Worm (Caenorhabditis elegans) whole organism, midembryonic: ENCODE measurements around the gene C17C3.15.
A peak's percentile ranks its signal among the peaks of the same experiment; 100 is the strongest.

ENCODE experiments used
- T22C8.4 ChIP-seq: fragments of 200-800 bp; sonication (Bioruptor generic); IDR thresholded peaks from 2 replicates; pipeline ENCODE4 v1.3.6; 2022; ENCODE audit warnings: missing genetic modification characterization, missing compliant biosample characterization
- cog-1 ChIP-seq: sonication (generic microtip); optimal IDR thresholded peaks from 2 replicates; lab custom pipeline; 2016; ENCODE audit warnings: missing genetic modification characterization, missing compliant biosample characterization
- flt-1 ChIP-seq: fragments of 200-800 bp; sonication (Bioruptor generic); IDR thresholded peaks from 2 replicates; pipeline ENCODE4 v1.3.6; 2022; ENCODE audit warnings: missing genetic modification characterization, missing compliant biosample characterization
- klf-2 ChIP-seq: fragments of 200-800 bp; sonication (Bioruptor generic); conservative IDR thresholded peaks from 2 replicates; pipeline ENCODE4 v1.3.6; 2022; ENCODE audit warnings: missing genetic modification reagents, missing genetic modification characterization, missing compliant biosample characterization
- med-1 ChIP-seq: sonication (generic microtip); optimal IDR thresholded peaks from 2 replicates; lab custom pipeline; 2017; ENCODE audit warnings: missing genetic modification characterization, mild to moderate bottlenecking, missing compliant biosample characterization, antibody characterized with exemption, missing genetic modification reagents; ENCODE audit not compliant: insufficient read depth
- ref-1 ChIP-seq: fragments of 200-800 bp; sonication (Bioruptor generic); conservative IDR thresholded peaks from 2 replicates; pipeline ENCODE4 v1.3.6; 2022; ENCODE audit warnings: missing genetic modification reagents, missing genetic modification characterization, missing compliant biosample characterization
- tab-1 ChIP-seq: fragments of 200-800 bp; sonication (Bioruptor generic); IDR thresholded peaks from 2 replicates; pipeline ENCODE4 v1.3.6; 2022; ENCODE audit warnings: missing genetic modification characterization, missing compliant biosample characterization
- ztf-23 ChIP-seq: fragments of 200-800 bp; sonication (Bioruptor generic); IDR thresholded peaks from 2 replicates; pipeline ENCODE4 v1.3.6; 2022; ENCODE audit warnings: missing genetic modification reagents, missing genetic modification characterization, missing compliant biosample characterization
- ztf-29 ChIP-seq: fragments of 200-800 bp; sonication (Bioruptor generic); IDR thresholded peaks from 2 replicates; pipeline ENCODE4 v1.3.6; 2022; ENCODE audit warnings: missing genetic modification reagents, missing genetic modification characterization, missing compliant biosample characterization

The C17C3.15 gene

DNA sequence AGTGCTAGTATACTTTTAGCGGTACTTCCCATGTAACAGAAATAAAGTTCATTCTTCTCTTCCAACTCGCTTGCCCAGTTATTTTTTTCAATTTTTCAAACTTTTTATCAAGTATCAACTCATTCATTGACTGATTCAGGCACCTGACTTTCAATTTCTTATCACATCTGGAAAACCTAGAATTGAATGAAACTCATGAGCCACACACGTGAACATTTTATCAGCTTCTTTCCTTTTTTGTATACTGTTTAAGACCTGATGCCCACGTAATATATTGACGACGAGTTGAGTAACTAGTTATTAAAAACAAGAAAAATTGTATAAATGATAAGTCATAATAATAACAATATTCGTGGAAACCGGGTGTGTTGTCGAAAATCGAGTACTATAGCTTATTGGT, 16.9 kb upstream of the C17C3.15 start:
- no peak for TF ChIP-seq T22C8.4

DNA sequence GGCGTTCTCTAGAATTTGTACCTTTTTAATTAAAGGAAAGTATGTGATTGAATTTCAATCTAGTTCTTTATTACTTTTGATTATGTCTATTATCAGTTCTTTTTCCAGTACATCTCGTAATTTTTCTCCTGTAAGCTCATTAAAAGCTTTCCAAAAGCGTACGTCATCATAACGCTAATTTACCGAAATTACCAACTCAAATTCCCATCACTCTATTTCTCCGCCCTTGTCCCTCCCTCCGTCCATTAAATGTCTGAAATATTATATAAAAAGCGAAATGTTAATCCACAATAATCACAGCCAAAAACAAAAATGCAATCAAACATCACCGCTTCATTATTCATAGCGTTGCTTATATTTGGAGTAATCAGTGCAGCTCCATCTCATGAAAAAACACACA, 16.1 kb upstream of the C17C3.15 start, which contains the start of gene ins-12:
TSS of gene ins-12 (plus strand) at position 301 of the 400 bp plus-strand sequence.
- TF ChIP-seq med-1 = no peak
- no peak for TF ChIP-seq tab-1 (GFP tag; lab: Robert Waterston, UW)
- TF ChIP-seq cog-1 (tag; lab: Kevin White, UChicago) = no peak
- TF ChIP-seq klf-2 (GFP tag; lab: Robert Waterston, UW) = no peak
- TF ChIP-seq ztf-29 (GFP tag; lab: Robert Waterston, UW) = no peak
- no peak for TF ChIP-seq T22C8.4

DNA sequence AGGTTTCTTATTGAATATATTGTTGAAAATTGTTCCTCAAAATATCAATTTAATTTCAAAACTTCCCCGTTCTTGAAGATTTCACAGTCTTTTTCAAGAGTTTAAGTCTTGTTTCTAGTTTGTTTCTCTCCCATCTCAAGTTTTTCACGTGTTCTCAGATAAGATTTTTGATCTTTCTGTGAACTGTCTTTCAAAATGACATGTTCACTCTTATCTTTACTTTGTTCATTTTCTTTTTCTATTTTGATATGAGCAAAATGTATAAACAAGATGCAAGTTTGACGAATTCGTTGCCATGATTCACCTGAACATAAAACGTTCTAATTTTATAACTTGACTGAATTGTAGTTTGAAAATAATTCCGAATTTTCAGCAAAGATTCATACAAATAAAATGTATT, 15.7 kb upstream of the C17C3.15 start:
- TF ChIP-seq flt-1 (no peak), ztf-23 (no peak), ztf-29 (GFP tag; lab: Robert Waterston, UW) (no peak), cog-1 (tag; lab: Kevin White, UChicago) (no peak), tab-1 (GFP tag; lab: Robert Waterston, UW) (no peak), med-1 (no peak), klf-2 (GFP tag; lab: Robert Waterston, UW) (no peak), T22C8.4 (no peak), ref-1 (GFP tag; lab: Robert Waterston, UW) (no peak)

DNA sequence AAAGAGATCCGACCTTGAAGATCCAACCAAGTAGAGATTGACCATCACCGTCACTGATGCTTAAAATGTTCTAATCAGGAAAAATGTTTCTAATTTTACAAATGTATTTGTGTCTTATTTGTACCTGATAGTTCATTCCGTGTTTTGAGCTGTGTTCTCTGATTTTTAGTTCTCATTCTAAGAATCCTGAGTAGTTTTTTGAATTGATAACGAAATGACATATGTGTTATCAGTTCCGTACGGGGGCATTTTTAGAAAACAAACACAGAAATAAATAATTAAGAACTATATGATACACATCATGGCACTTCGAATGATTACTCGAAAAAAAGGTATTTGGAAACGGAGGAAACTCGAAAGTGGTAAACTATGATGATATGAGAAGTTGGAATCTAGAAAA, 14.9 kb upstream of the C17C3.15 start:
- TF ChIP-seq ztf-29 (GFP tag; lab: Robert Waterston, UW) (no peak), cog-1 (tag; lab: Kevin White, UChicago) (no peak), klf-2 (GFP tag; lab: Robert Waterston, UW) (no peak), ref-1 (GFP tag; lab: Robert Waterston, UW) (no peak), flt-1 (no peak), T22C8.4 (no peak), tab-1 (GFP tag; lab: Robert Waterston, UW) (no peak), ztf-23 (no peak), med-1 (no peak)

DNA sequence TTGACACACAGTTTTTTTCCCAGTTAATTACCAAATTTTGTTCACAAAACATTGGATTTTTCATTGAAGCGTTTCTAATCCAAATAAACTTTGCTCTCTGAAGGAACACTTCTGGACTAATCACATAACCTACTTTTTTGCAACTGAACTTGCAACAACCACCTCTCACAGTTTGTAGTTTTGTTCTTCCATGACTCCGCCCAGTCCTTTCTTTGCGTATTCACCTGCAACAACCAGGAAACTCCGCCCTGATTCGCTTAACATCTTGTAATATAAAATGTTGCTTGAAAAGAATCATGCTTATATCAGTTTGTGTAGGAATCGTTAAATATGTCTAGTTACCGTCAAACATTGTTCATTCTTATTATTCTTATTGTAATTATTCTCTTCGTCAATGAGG, 14.0 kb upstream of the C17C3.15 start, which contains the start of gene ins-11:
TSS of gene ins-11 (plus strand) at position 301 of the 400 bp plus-strand sequence.
- TF ChIP-seq med-1 = no peak
- TF ChIP-seq tab-1 (GFP tag; lab: Robert Waterston, UW) = no peak
- TF ChIP-seq ztf-23 = no peak
- no peak for TF ChIP-seq klf-2 (GFP tag; lab: Robert Waterston, UW)
- TF ChIP-seq cog-1 (tag; lab: Kevin White, UChicago) = no peak
- no peak for TF ChIP-seq flt-1
- no peak for TF ChIP-seq ref-1 (GFP tag; lab: Robert Waterston, UW)
- TF ChIP-seq T22C8.4 = no peak
- TF ChIP-seq ztf-29 (GFP tag; lab: Robert Waterston, UW) = no peak

DNA sequence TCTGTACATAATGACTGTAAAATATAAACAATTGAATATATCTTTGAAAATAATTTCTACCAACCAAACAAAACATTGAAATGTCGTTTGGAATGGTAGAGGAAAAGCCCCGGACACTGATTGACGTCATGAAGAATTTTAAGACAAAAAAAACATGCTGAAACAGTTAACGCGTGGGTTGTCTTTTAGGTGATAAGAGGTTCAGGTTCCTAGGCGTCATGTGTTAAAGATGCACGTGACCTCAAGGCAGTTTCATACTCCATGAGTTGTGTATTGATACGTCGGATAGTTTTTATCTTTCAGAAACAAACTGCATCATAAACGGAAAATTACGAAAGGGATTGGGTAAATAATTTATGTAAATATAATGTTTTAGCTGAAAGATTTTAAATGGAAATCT, 13.3 kb upstream of the C17C3.15 start:
- TF ChIP-seq T22C8.4 = no peak
- TF ChIP-seq ztf-23 = no peak

DNA sequence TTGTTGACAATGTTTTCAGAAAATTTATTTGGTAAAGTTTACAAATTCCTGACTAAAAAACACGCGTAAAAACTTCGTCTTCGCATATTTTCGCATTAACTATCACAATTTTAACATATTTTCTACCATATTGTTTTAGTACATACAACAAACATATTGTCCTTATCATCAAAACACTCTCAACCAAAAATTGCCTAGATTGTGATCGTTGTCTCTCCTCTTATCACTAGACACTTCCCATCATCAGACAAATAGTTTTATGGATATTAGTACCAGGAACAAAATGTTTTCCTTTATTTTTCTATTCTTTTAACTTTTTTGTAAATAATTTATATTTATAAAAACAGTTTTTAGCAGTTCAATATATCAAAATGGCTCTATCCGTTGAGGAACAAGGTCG, 9.1 kb upstream of the C17C3.15 start, which contains the start of gene C17C3.3:
TSS of gene C17C3.3 (plus strand) at position 346 of the 400 bp plus-strand sequence.
- TF ChIP-seq med-1 (no peak), flt-1 (no peak), ref-1 (GFP tag; lab: Robert Waterston, UW) (no peak), T22C8.4 (no peak), tab-1 (GFP tag; lab: Robert Waterston, UW) (no peak), cog-1 (tag; lab: Kevin White, UChicago) (no peak), ztf-23 (no peak), ztf-29 (GFP tag; lab: Robert Waterston, UW) (no peak), klf-2 (GFP tag; lab: Robert Waterston, UW) (no peak)

DNA sequence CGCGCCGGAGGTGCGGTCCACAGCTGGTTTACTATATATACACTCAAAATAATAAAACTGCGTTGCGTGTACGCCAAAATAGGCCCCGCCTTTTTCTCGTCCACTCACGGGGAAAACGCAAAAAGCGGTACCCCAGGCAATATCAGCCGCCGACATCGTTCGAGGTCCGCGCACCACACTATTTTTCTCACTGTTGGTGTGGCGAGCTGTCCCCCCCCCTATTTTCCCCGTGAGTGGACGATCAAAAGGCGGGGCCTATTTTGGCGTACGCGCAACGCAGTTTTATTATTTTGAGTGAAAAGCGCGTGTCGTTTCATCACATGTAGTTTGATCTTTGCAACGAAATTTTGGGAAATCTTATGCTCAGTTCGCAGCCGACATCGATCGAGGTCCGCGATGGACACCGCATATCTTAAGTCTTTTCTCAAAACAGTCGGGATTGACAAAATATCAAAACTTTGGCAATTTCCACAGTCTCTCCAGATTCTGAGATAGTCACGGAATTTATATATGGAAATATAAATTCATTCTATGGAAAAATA, 5.3 kb upstream of the C17C3.15 start:
- no peak for TF ChIP-seq klf-2 (GFP tag; lab: Robert Waterston, UW)
- no peak for TF ChIP-seq ref-1 (GFP tag; lab: Robert Waterston, UW)
- TF ChIP-seq ztf-29 (GFP tag; lab: Robert Waterston, UW) = no peak
- TF ChIP-seq flt-1 = 0 out of 2 replicates have a peak, but pooled peaks have one; percentile 45

DNA sequence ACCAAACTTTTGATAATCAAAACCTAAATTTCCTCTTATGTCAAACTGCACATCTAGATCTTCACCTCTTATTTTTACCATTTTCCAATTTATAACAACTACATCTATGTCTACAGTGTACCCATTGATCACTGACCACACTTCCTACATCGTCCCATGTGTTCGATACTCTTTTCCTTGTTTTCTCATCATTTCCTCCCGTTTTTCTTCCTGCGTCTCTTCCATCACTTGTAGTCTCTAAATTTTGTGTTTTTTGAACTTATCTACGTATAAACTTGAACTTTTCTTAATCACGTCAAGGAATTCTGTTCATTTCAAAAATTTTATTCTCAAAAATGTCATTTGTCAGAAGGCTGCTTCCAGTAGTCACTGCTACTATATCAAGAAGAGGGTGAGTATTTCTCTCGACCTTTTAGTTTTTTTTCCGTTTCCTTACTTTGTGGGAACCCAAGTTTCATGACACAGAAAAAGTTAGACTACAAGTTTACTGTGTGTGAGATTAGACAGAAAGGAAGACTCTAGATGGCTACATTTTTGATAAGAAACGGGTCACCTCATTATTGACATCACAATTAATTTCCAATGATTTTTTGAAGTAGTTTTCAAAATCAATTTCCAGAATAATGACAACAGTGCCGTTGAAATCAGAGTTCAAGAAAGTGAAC, 1.8 kb downstream of the C17C3.15 start:
- TF ChIP-seq ztf-23 (no peak), cog-1 (tag; lab: Kevin White, UChicago) (no peak), flt-1 (no peak), med-1 (no peak), tab-1 (GFP tag; lab: Robert Waterston, UW) (no peak), ztf-29 (GFP tag; lab: Robert Waterston, UW) (no peak), T22C8.4 (no peak), klf-2 (GFP tag; lab: Robert Waterston, UW) (no peak), ref-1 (GFP tag; lab: Robert Waterston, UW) (no peak)

DNA sequence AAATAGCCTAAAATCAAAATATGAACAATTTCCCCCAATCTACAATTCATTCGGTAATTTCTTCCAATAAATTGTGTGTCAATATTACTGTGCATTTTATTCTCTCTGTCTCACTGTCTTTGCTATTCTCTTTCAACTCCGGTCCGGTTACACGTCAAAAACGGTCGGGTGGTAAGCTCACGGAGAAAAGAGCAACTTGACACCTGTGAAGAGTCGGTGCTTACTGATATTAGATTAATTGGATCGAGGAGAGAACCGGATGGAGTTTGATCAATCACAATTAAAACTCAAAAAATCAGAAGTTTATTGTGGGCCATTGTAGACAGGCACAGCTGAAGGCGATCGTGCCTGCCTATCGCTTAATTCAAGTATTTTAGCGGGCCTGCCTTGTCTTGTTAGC, 4.5 kb downstream of the C17C3.15 start:
- TF ChIP-seq ztf-23 (no peak), ztf-29 (GFP tag; lab: Robert Waterston, UW) (no peak), klf-2 (GFP tag; lab: Robert Waterston, UW) (no peak), flt-1 (no peak), ref-1 (GFP tag; lab: Robert Waterston, UW) (no peak), T22C8.4 (no peak), med-1 (no peak), cog-1 (tag; lab: Kevin White, UChicago) (no peak), tab-1 (GFP tag; lab: Robert Waterston, UW) (no peak)
